Worm (Caenorhabditis elegans): ENCODE measurements around the gene R02F2.10.
A peak's percentile ranks its signal among the peaks of the same experiment; 100 is the strongest.

Gene R02F2.10

ce11 chrIII:5483738-5484315 lies 5.7 kb downstream of the R02F2.10 start, which contains the start of the genes R02F2.7 and R02F2.4:
R02F2.7 (minus strand) TSS chrIII:5483773.
R02F2.4 (plus strand) TSS chrIII:5484289.
- TF ChIP-seq nfya-1 (tag; optimal IDR thresholded peaks at IDR 0.05; ENCODE audit: insufficient read depth): peak; percentile 2
- peak; percentile 23 for TF ChIP-seq nhr-23 (tag; optimal IDR thresholded peaks at IDR 0.05)
- TF ChIP-seq lsy-12 (tag; optimal IDR thresholded peaks at IDR 0.05): no peak
- peak; percentile 12 for TF ChIP-seq lin-15B (tag; optimal IDR thresholded peaks at IDR 0.05)

- no peak for TF ChIP-seq nhr-43 (tag; optimal IDR thresholded peaks at IDR 0.05; ENCODE audit: poor library complexity, severe bottlenecking)
- TF ChIP-seq nfya-1 (tag; optimal IDR thresholded peaks at IDR 0.05; ENCODE audit: insufficient read depth): peak; percentile 54
- no peak for TF ChIP-seq nhr-12 (tag; optimal IDR thresholded peaks at IDR 0.05)
- TF ChIP-seq mml-1 (tag; optimal IDR thresholded peaks at IDR 0.05): no peak
- no peak for TF ChIP-seq mdl-1 (tag; optimal IDR thresholded peaks at IDR 0.05)
These were observed 8.2 kb downstream of the R02F2.10 start for ce11 chrIII:5486345-5486744.

DNA sequence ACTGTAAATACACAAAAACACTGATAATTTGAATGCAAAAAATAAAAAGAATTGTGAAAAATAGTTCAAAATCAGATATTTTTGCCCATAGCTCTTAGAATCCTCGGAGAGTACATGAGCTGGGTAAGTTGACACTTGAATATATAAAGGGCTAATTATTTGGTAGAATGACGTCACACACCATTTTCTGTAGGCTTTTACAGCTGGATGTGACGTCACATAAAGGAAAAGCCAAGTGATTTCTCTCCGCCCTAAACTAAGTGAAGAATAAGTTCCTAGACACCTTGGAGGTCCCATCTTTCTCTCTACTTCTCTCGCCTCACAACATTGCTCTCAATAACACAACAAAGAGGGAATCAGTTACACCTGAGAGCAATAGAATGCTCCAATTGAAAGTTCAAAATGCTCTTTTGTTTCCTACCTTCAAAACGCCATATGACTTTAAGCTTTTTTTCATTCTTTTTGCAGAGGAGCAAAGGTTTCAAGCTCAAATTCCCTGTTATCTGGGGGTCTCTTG lies 9.0 kb downstream of the R02F2.10 start, which contains the start of gene osg-1:
TSS of gene osg-1 (plus strand) at position 467 of the 517 bp plus-strand sequence.
- TF ChIP-seq ZK546.5 (tag; optimal IDR thresholded peaks at IDR 0.05) (no peak), sea-2 (GFP tag; optimal IDR thresholded peaks at IDR 0.05) (no peak), nhr-25 (tag; optimal IDR thresholded peaks at IDR 0.05) (no peak), R02D3.7 (tag; optimal IDR thresholded peaks at IDR 0.05) (no peak), pha-4 (tag; optimal IDR thresholded peaks at IDR 0.05) (no peak), nfya-1 (tag; optimal IDR thresholded peaks at IDR 0.05; ENCODE audit: insufficient read depth) (no peak), mml-1 (tag; optimal IDR thresholded peaks at IDR 0.05) (no peak), elt-2 (tag; optimal IDR thresholded peaks at IDR 0.05) (no peak), daf-12 (tag; optimal IDR thresholded peaks at IDR 0.05) (no peak), hmg-11 (tag; optimal IDR thresholded peaks at IDR 0.05) (no peak), tbx-2 (tag; optimal IDR thresholded peaks at IDR 0.05) (no peak), snpc-4 (tag; optimal IDR thresholded peaks at IDR 0.05) (no peak), eor-1 (tag; optimal IDR thresholded peaks at IDR 0.05) (no peak), nhr-237 (tag; optimal IDR thresholded peaks at IDR 0.05) (no peak), zag-1 (tag; optimal IDR thresholded peaks at IDR 0.05) (no peak), ztf-11 (tag; optimal IDR thresholded peaks at IDR 0.05) (no peak), fos-1 (tag; optimal IDR thresholded peaks at IDR 0.05) (no peak), lin-15B (tag; optimal IDR thresholded peaks at IDR 0.05) (no peak), lsy-12 (tag; optimal IDR thresholded peaks at IDR 0.05) (no peak), lin-39 (tag; optimal IDR thresholded peaks at IDR 0.05) (no peak)

DNA sequence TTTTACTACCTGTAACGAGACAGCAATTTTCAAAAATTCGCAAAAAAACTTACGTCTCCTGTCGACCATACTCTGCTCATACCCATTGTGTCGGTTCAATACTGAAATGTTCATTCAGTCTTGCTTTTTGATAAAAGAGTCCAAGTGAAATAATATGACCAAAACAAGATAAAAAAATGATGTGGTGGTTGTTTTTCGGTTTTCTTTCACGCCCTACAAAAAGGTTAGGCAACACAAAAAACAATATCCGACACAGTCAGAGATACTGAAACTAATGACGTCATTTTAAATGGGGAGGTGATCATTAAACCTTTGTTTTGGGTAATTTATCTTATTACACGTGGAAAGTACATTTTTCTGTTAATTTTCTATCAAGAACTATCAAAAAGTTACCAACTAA lies 17.1 kb downstream of the R02F2.10 start, which contains the start of gene R02F2.8:
TSS of gene R02F2.8 (minus strand) at position 101 of the 400 bp plus-strand sequence.
- no peak for TF ChIP-seq daf-12 (tag; optimal IDR thresholded peaks at IDR 0.05)
- no peak for TF ChIP-seq nhr-12 (tag; optimal IDR thresholded peaks at IDR 0.05)
- no peak for TF ChIP-seq unc-62 (GFP tag; optimal IDR thresholded peaks at IDR 0.05)
- TF ChIP-seq fkh-2 (tag; optimal IDR thresholded peaks at IDR 0.05): no peak
- TF ChIP-seq elt-1 (tag; optimal IDR thresholded peaks at IDR 0.05): no peak
- TF ChIP-seq unc-39 (tag; optimal IDR thresholded peaks at IDR 0.05): no peak
- no peak for TF ChIP-seq nhr-23 (tag; optimal IDR thresholded peaks at IDR 0.05)
- no peak for TF ChIP-seq nhr-25 (tag; optimal IDR thresholded peaks at IDR 0.05)
- no peak for TF ChIP-seq egl-27 (tag; optimal IDR thresholded peaks at IDR 0.05)
- TF ChIP-seq zag-1 (tag; optimal IDR thresholded peaks at IDR 0.05): no peak
- no peak for TF ChIP-seq nhr-237 (tag; optimal IDR thresholded peaks at IDR 0.05)
- TF ChIP-seq nhr-11 (tag; optimal IDR thresholded peaks at IDR 0.05): no peak
- TF ChIP-seq jun-1 (tag; optimal IDR thresholded peaks at IDR 0.05): no peak

DNA sequence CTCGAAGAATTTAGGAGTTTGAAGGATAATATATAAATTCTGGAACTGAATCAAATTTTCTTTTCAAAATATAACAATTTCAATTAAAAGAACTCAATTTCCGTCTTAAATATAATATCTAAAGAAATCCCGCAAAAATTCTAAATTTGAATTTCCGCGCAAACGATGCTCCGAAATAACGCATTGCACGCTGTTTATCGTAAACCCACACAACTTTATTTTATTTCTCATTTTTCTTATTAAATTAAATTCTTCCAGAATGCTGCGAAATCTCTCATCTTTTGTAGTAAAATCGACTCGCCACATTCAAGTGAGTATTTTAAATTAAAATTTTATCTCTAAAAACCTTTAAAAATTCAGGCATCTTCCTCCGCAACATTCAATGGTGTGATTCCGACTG lies 20.9 kb downstream of the R02F2.10 start, which contains the start of gene R02F2.9:
TSS of gene R02F2.9 (plus strand) at position 218 of the 400 bp plus-strand sequence.
- no peak for TF ChIP-seq fkh-2 (tag; optimal IDR thresholded peaks at IDR 0.05)
- no peak for TF ChIP-seq nhr-11 (tag; optimal IDR thresholded peaks at IDR 0.05)
- no peak for TF ChIP-seq jun-1 (tag; optimal IDR thresholded peaks at IDR 0.05)
- no peak for TF ChIP-seq ceh-9 (tag; optimal IDR thresholded peaks at IDR 0.05)
- peak; percentile 96 for TF ChIP-seq R02D3.7 (tag; optimal IDR thresholded peaks at IDR 0.05)
- peak; percentile 67 for TF ChIP-seq nhr-23 (tag; optimal IDR thresholded peaks at IDR 0.05)
- TF ChIP-seq daf-12 (tag; optimal IDR thresholded peaks at IDR 0.05): no peak
- peak; percentile 0 for TF ChIP-seq nhr-25 (tag; optimal IDR thresholded peaks at IDR 0.05)
- TF ChIP-seq egl-5 (tag; optimal IDR thresholded peaks at IDR 0.05): no peak
- TF ChIP-seq nfya-1 (tag; optimal IDR thresholded peaks at IDR 0.05; ENCODE audit: insufficient read depth): no peak
- no peak for TF ChIP-seq fos-1 (tag; optimal IDR thresholded peaks at IDR 0.05)
- TF ChIP-seq hmg-11 (tag; optimal IDR thresholded peaks at IDR 0.05): no peak
- peak; percentile 54 for TF ChIP-seq lin-15B (tag; optimal IDR thresholded peaks at IDR 0.05)
- TF ChIP-seq ceh-82 (tag; optimal IDR thresholded peaks at IDR 0.05): no peak
